Worm (Caenorhabditis elegans): ENCODE measurements around the gene dhs-17.

The dhs-17 gene

ce11 chrV:5996114-5996513 lies 38.5 kb downstream of the dhs-17 start, which contains the start of gene cpg-4:
TSS of gene cpg-4 (plus strand) at chrV:5996416.
- TF ChIP-seq pat-9 (tag; optimal IDR thresholded peaks at IDR 0.05) (no peak), che-1 (tag; optimal IDR thresholded peaks at IDR 0.05) (no peak)

- TF ChIP-seq rnt-1 (tag; optimal IDR thresholded peaks at IDR 0.05): peak; percentile 39
- TF ChIP-seq unc-55 (GFP tag; optimal IDR thresholded peaks at IDR 0.05): peak; percentile 84
- TF ChIP-seq pat-9 (tag; optimal IDR thresholded peaks at IDR 0.05): no peak
Observed at ce11 chrV:5995598-5995997, 39.0 kb downstream of the dhs-17 start.

ce11 chrV:5991490-5992069 lies 43.0 kb downstream of the dhs-17 start:
- TF ChIP-seq hlh-8 (tag; optimal IDR thresholded peaks at IDR 0.05) (peak; percentile 35), fax-1 (tag; optimal IDR thresholded peaks at IDR 0.05) (no peak), odd-2 (tag; optimal IDR thresholded peaks at IDR 0.05) (no peak), tbx-2 (tag; optimal IDR thresholded peaks at IDR 0.05) (peak; percentile 50), ceh-19 (GFP tag; optimal IDR thresholded peaks at IDR 0.05) (no peak), nhr-11 (tag; optimal IDR thresholded peaks at IDR 0.05) (no peak), pros-1 (tag; optimal IDR thresholded peaks at IDR 0.05) (peak; percentile 3), ceh-18 (tag; optimal IDR thresholded peaks at IDR 0.05) (peak; percentile 69), elt-4 (tag; optimal IDR thresholded peaks at IDR 0.05) (no peak), ceh-31 (tag; optimal IDR thresholded peaks at IDR 0.05) (peak; percentile 53), pat-9 (tag; optimal IDR thresholded peaks at IDR 0.05) (no peak), unc-3 (GFP tag; conservative IDR thresholded peaks at IDR 0.05) (no peak), unc-3 (tag; optimal IDR thresholded peaks at IDR 0.05) (no peak), ceh-34 (tag; optimal IDR thresholded peaks at IDR 0.05) (peak; percentile 69), ceh-45 (GFP tag; IDR thresholded peaks at IDR 0.05) (no peak), ceh-30 (tag; optimal IDR thresholded peaks at IDR 0.05) (no peak), sdc-2 (tag; optimal IDR thresholded peaks at IDR 0.05) (no peak), rnt-1 (tag; optimal IDR thresholded peaks at IDR 0.05) (peak; percentile 54), syd-9 (tag; optimal IDR thresholded peaks at IDR 0.05) (peak; percentile 41), che-1 (tag; optimal IDR thresholded peaks at IDR 0.05) (no peak), hlh-13 (GFP tag; optimal IDR thresholded peaks at IDR 0.05) (no peak), ceh-22 (tag; optimal IDR thresholded peaks at IDR 0.05) (no peak), ceh-48 (tag; optimal IDR thresholded peaks at IDR 0.05) (peak; percentile 73), unc-42 (tag; optimal IDR thresholded peaks at IDR 0.05) (peak; percentile 80), ref-2 (tag; optimal IDR thresholded peaks at IDR 0.05) (no peak), fkh-6 (tag; optimal IDR thresholded peaks at IDR 0.05) (no peak), unc-86 (tag; optimal IDR thresholded peaks at IDR 0.05) (no peak), ceh-14 (tag; optimal IDR thresholded peaks at IDR 0.05) (peak; percentile 63), Y22D7AL.16 (tag; optimal IDR thresholded peaks at IDR 0.05) (no peak), ceh-6 (GFP tag; optimal IDR thresholded peaks at IDR 0.05) (no peak), pha-4 (tag; optimal IDR thresholded peaks at IDR 0.05) (no peak), ceh-2 (tag; optimal IDR thresholded peaks at IDR 0.05) (no peak), unc-55 (GFP tag; optimal IDR thresholded peaks at IDR 0.05) (peak; percentile 94), dmd-4 (tag; optimal IDR thresholded peaks at IDR 0.05; ENCODE audit: borderline replicate concordance) (no peak), hlh-30 (tag; optimal IDR thresholded peaks at IDR 0.05; ENCODE audit: insufficient read depth) (no peak), ceh-24 (tag; optimal IDR thresholded peaks at IDR 0.05) (no peak), madf-2 (tag; optimal IDR thresholded peaks at IDR 0.05) (no peak), lin-11 (tag; optimal IDR thresholded peaks at IDR 0.05) (no peak), C38D4.7 (GFP tag; optimal IDR thresholded peaks at IDR 0.05) (no peak), T23F11.4 (GFP tag; optimal IDR thresholded peaks at IDR 0.05) (no peak), nfya-1 (tag; optimal IDR thresholded peaks at IDR 0.05) (peak; percentile 55), ahr-1 (tag; optimal IDR thresholded peaks at IDR 0.05) (no peak), elt-2 (tag; optimal IDR thresholded peaks at IDR 0.05) (peak; percentile 47)
